Worm (Caenorhabditis elegans) whole organism, late embryonic: ENCODE results near the gene C14A4.12.
A peak's percentile ranks its signal among the peaks of the same experiment; 100 is the strongest.

Experiments used
- F13H6.1 ChIP-seq: sonication (generic microtip); optimal IDR thresholded peaks from 2 replicates; lab custom pipeline; 2016; ENCODE audit warnings: missing genetic modification characterization, missing compliant biosample characterization
- K02D7.2 ChIP-seq: sonication (generic microtip); optimal IDR thresholded peaks from 2 replicates; lab custom pipeline; 2017; ENCODE audit warnings: mild to moderate bottlenecking, missing genetic modification characterization, missing compliant biosample characterization
- K09A11.1 ChIP-seq: sonication (generic microtip); optimal IDR thresholded peaks from 2 replicates; lab custom pipeline; 2017; ENCODE audit warnings: antibody characterized with exemption, mild to moderate bottlenecking, missing genetic modification characterization, missing compliant biosample characterization; ENCODE audit not compliant: insufficient read depth
- T23F11.4 ChIP-seq: fragments of 200-800 bp; sonication (Bioruptor generic); optimal IDR thresholded peaks from 2 replicates; lab custom pipeline; 2018; ENCODE audit warnings: mild to moderate bottlenecking, missing genetic modification characterization, missing compliant biosample characterization
- Y22D7AL.16 ChIP-seq: sonication (generic microtip); optimal IDR thresholded peaks from 2 replicates; lab custom pipeline; 2016; ENCODE audit warnings: missing genetic modification characterization, missing compliant biosample characterization
- ceh-14 ChIP-seq: sonication (generic microtip); optimal IDR thresholded peaks from 2 replicates; lab custom pipeline; 2016; ENCODE audit warnings: missing genotype, missing genetic modification characterization, missing compliant biosample characterization
- ceh-18 ChIP-seq: sonication (generic microtip); optimal IDR thresholded peaks from 2 replicates; lab custom pipeline; 2016; ENCODE audit warnings: missing genetic modification characterization, missing compliant biosample characterization
- ceh-24 ChIP-seq: sonication (generic microtip); optimal IDR thresholded peaks from 2 replicates; lab custom pipeline; 2016; ENCODE audit warnings: mild to moderate bottlenecking, missing genetic modification characterization, missing compliant biosample characterization
- ceh-34 ChIP-seq: sonication (generic microtip); optimal IDR thresholded peaks from 2 replicates; lab custom pipeline; 2016; ENCODE audit warnings: mild to moderate bottlenecking, missing genetic modification characterization, missing compliant biosample characterization
- ceh-45 ChIP-seq: fragments of 200-800 bp; sonication (Bioruptor generic); IDR thresholded peaks from 2 replicates; pipeline ENCODE4 v1.3.6; 2022; ENCODE audit warnings: missing genetic modification reagents, missing genetic modification characterization, missing compliant biosample characterization
- ceh-48 ChIP-seq: sonication (generic microtip); optimal IDR thresholded peaks from 2 replicates; lab custom pipeline; 2016; ENCODE audit warnings: missing genetic modification characterization, inconsistent platforms, missing compliant biosample characterization
- ceh-6 ChIP-seq: fragments of 200-800 bp; sonication (Bioruptor generic); optimal IDR thresholded peaks from 2 replicates; lab custom pipeline; 2018; ENCODE audit warnings: mild to moderate bottlenecking, missing genetic modification characterization, missing compliant biosample characterization
- ceh-9 ChIP-seq: sonication (generic microtip); optimal IDR thresholded peaks from 2 replicates; lab custom pipeline; 2016; ENCODE audit warnings: mild to moderate bottlenecking, missing genetic modification characterization, inconsistent platforms, missing compliant biosample characterization
- dve-1 ChIP-seq: sonication (generic microtip); optimal IDR thresholded peaks from 2 replicates; lab custom pipeline; 2017; ENCODE audit warnings: antibody characterized with exemption, mild to moderate bottlenecking, missing genetic modification characterization, missing compliant biosample characterization
- elt-2 ChIP-seq: sonication (generic microtip); optimal IDR thresholded peaks from 2 replicates; lab custom pipeline; 2016; ENCODE audit warnings: missing genetic modification reagents, missing genetic modification characterization, missing compliant biosample characterization
- elt-4 ChIP-seq: sonication (generic microtip); optimal IDR thresholded peaks from 2 replicates; lab custom pipeline; 2016; ENCODE audit warnings: missing genetic modification characterization, missing compliant biosample characterization
- ets-4 ChIP-seq: sonication (generic microtip); optimal IDR thresholded peaks from 2 replicates; lab custom pipeline; 2016; ENCODE audit warnings: missing genetic modification characterization, missing compliant biosample characterization
- eyg-1 ChIP-seq: sonication (generic microtip); optimal IDR thresholded peaks from 2 replicates; lab custom pipeline; 2016; ENCODE audit warnings: missing genotype, missing genetic modification characterization, missing compliant biosample characterization
- fax-1 ChIP-seq: sonication (generic microtip); optimal IDR thresholded peaks from 2 replicates; lab custom pipeline; 2016; ENCODE audit warnings: missing genotype, missing genetic modification characterization, missing compliant biosample characterization
- fkh-6 ChIP-seq: sonication (generic microtip); optimal IDR thresholded peaks from 2 replicates; lab custom pipeline; 2016; ENCODE audit warnings: missing genetic modification characterization, missing compliant biosample characterization
- gmeb-2 ChIP-seq: sonication (generic microtip); optimal IDR thresholded peaks from 2 replicates; lab custom pipeline; 2016; ENCODE audit warnings: missing genetic modification characterization, inconsistent platforms, missing compliant biosample characterization
- hlh-15 ChIP-seq: sonication (generic microtip); optimal IDR thresholded peaks from 2 replicates; lab custom pipeline; 2016; ENCODE audit warnings: missing genetic modification characterization, missing compliant biosample characterization
- hlh-30 ChIP-seq: sonication (generic microtip); optimal IDR thresholded peaks from 2 replicates; lab custom pipeline; 2017; ENCODE audit warnings: antibody characterized with exemption, missing genetic modification characterization, missing compliant biosample characterization; ENCODE audit not compliant: insufficient read depth
- hlh-8 ChIP-seq: sonication (generic microtip); optimal IDR thresholded peaks from 2 replicates; lab custom pipeline; 2016; ENCODE audit warnings: missing genotype, missing genetic modification characterization, missing compliant biosample characterization
- madf-2 ChIP-seq: sonication (generic microtip); optimal IDR thresholded peaks from 2 replicates; lab custom pipeline; 2017; ENCODE audit warnings: missing genetic modification characterization, missing compliant biosample characterization
- mec-3 ChIP-seq: sonication (generic microtip); optimal IDR thresholded peaks from 2 replicates; lab custom pipeline; 2016; ENCODE audit warnings: borderline replicate concordance, missing genetic modification characterization, missing compliant biosample characterization
- nhr-232 ChIP-seq: sonication (generic microtip); optimal IDR thresholded peaks from 2 replicates; lab custom pipeline; 2016; ENCODE audit warnings: missing genetic modification characterization, missing compliant biosample characterization
- npax-4 ChIP-seq: sonication (generic microtip); optimal IDR thresholded peaks from 2 replicates; lab custom pipeline; 2016; ENCODE audit warnings: missing genetic modification characterization, missing compliant biosample characterization
- pag-3 ChIP-seq: sonication (generic microtip); optimal IDR thresholded peaks from 2 replicates; lab custom pipeline; 2016; ENCODE audit warnings: missing compliant biosample characterization, missing genetic modification characterization, borderline replicate concordance
- pat-9 ChIP-seq: fragments of 200-800 bp; sonication (Bioruptor generic); optimal IDR thresholded peaks from 2 replicates; lab custom pipeline; 2018; ENCODE audit warnings: mild to moderate bottlenecking, missing genetic modification characterization, moderate library complexity, missing compliant biosample characterization
- pax-1 ChIP-seq: fragments of 150-350 bp; optimal IDR thresholded peaks from 2 replicates; lab custom pipeline; 2014; ENCODE audit warnings: missing biosample characterization, missing genetic modification characterization
- sox-4 ChIP-seq: sonication (generic microtip); optimal IDR thresholded peaks from 2 replicates; lab custom pipeline; 2017; ENCODE audit warnings: mild to moderate bottlenecking, missing genetic modification characterization, inconsistent platforms, missing compliant biosample characterization
- tbx-2 ChIP-seq: sonication (generic microtip); optimal IDR thresholded peaks from 2 replicates; lab custom pipeline; 2016; ENCODE audit warnings: missing genetic modification characterization, missing compliant biosample characterization
- tbx-7 ChIP-seq: sonication (generic microtip); optimal IDR thresholded peaks from 2 replicates; lab custom pipeline; 2016; ENCODE audit warnings: missing genotype, missing genetic modification characterization, missing compliant biosample characterization
- ttx-3 ChIP-seq: sonication (generic microtip); optimal IDR thresholded peaks from 2 replicates; lab custom pipeline; 2016; ENCODE audit warnings: missing genetic modification reagents, missing genetic modification characterization, missing compliant biosample characterization
- unc-42 ChIP-seq: sonication (generic microtip); optimal IDR thresholded peaks from 2 replicates; lab custom pipeline; 2016; ENCODE audit warnings: missing genotype, missing genetic modification characterization, missing compliant biosample characterization
- unc-55 ChIP-seq: sonication (generic microtip); optimal IDR thresholded peaks from 2 replicates; lab custom pipeline; 2017; ENCODE audit warnings: missing biosample characterization, missing genetic modification reagents, missing genetic modification characterization
- unc-86 ChIP-seq: sonication (generic microtip); optimal IDR thresholded peaks from 2 replicates; lab custom pipeline; 2016; ENCODE audit warnings: missing genetic modification characterization, missing compliant biosample characterization

The C14A4.12 gene

ce11 chrII:10594312-10594711 is 18.5 kb upstream of the C14A4.12 start:
- TF ChIP-seq tbx-2 (tag; lab: Kevin White, UChicago) (no peak), ceh-14 (no peak), ceh-6 (no peak)

ce11 chrII:10594758-10595157 is 18.1 kb upstream of the C14A4.12 start, which contains the start of gene C14A4.6:
Gene C14A4.6 (minus strand): TSS chrII:10594776.
- TF ChIP-seq mec-3 (tag; lab: Kevin White, UChicago): no peak
- TF ChIP-seq K09A11.1: no peak
- no peak for TF ChIP-seq hlh-15
- peak; percentile 94 for TF ChIP-seq elt-2
- TF ChIP-seq pag-3: no peak
- no peak for TF ChIP-seq elt-4 (tag; lab: Kevin White, UChicago)
- TF ChIP-seq T23F11.4: no peak
- no peak for TF ChIP-seq tbx-7 (tag; lab: Kevin White, UChicago)

- no peak for TF ChIP-seq ceh-9 (tag; lab: Kevin White, UChicago)
- TF ChIP-seq K02D7.2 (tag; lab: Kevin White, UChicago): no peak
- no peak for TF ChIP-seq fax-1 (tag; lab: Kevin White, UChicago)
- no peak for TF ChIP-seq ceh-45 (GFP tag; lab: Robert Waterston, UW)
- no peak for TF ChIP-seq ets-4 (tag; lab: Kevin White, UChicago)
- TF ChIP-seq ceh-34: no peak
- no peak for TF ChIP-seq fkh-6 (tag; lab: Kevin White, UChicago)
- TF ChIP-seq ttx-3 (tag; lab: Kevin White, UChicago): no peak
- no peak for TF ChIP-seq hlh-8
- TF ChIP-seq F13H6.1 (tag; lab: Kevin White, UChicago): no peak
- no peak for TF ChIP-seq elt-4 (tag; lab: Kevin White, UChicago)
- TF ChIP-seq ceh-24 (tag; lab: Kevin White, UChicago): no peak
These were observed 16.4 kb upstream of the C14A4.12 start, which contains the start of gene C14A4.7 for ce11 chrII:10596462-10596861. Gene C14A4.7 (minus strand): TSS chrII:10596562.

ce11 chrII:10598039-10598438 is 14.8 kb upstream of the C14A4.12 start, which contains the start of gene C14A4.8:
Gene C14A4.8 (minus strand): TSS chrII:10598139.
- no peak for TF ChIP-seq dve-1 (tag; lab: Kevin White, UChicago)
- no peak for TF ChIP-seq ceh-6
- TF ChIP-seq eyg-1 (tag; lab: Kevin White, UChicago): no peak
- TF ChIP-seq tbx-7 (tag; lab: Kevin White, UChicago): no peak
- no peak for TF ChIP-seq elt-4 (tag; lab: Kevin White, UChicago)
- no peak for TF ChIP-seq F13H6.1 (tag; lab: Kevin White, UChicago)
- TF ChIP-seq hlh-8: no peak
- TF ChIP-seq ceh-18 (tag; lab: Kevin White, UChicago): no peak
- no peak for TF ChIP-seq pax-1 (tag; lab: Kevin White, UChicago)
- TF ChIP-seq unc-42 (tag; lab: Kevin White, UChicago): no peak
- TF ChIP-seq K02D7.2 (tag; lab: Kevin White, UChicago): no peak

- TF ChIP-seq unc-55 (GFP tag; lab: Kevin White, UChicago) (no peak), madf-2 (tag; lab: Kevin White, UChicago) (no peak), ceh-9 (tag; lab: Kevin White, UChicago) (no peak), Y22D7AL.16 (tag; lab: Kevin White, UChicago) (no peak), gmeb-2 (tag; lab: Kevin White, UChicago) (no peak), sox-4 (tag; lab: Kevin White, UChicago) (no peak), ceh-48 (tag; lab: Kevin White, UChicago) (no peak), hlh-30 (tag; lab: Kevin White, UChicago) (no peak), hlh-8 (no peak), tbx-2 (tag; lab: Kevin White, UChicago) (no peak), unc-86 (no peak), pat-9 (tag; lab: Kevin White, UChicago) (no peak), npax-4 (tag; lab: Kevin White, UChicago) (no peak), fax-1 (tag; lab: Kevin White, UChicago) (no peak), K02D7.2 (tag; lab: Kevin White, UChicago) (no peak), F13H6.1 (tag; lab: Kevin White, UChicago) (no peak), nhr-232 (tag; lab: Kevin White, UChicago) (no peak), dve-1 (tag; lab: Kevin White, UChicago) (no peak), T23F11.4 (no peak)
These were observed 13.9 kb upstream of the C14A4.12 start, which contains the start of gene C14A4.9 for ce11 chrII:10598970-10599369. Gene C14A4.9 (plus strand): TSS chrII:10599337.
